Fruit fly (Drosophila melanogaster): ENCODE results near the gene CG8028.

Gene CG8028

dm6 chrX:19323835-19324133 lies 43.6 kb upstream of the CG8028 start (continued):
- TF ChIP-seq H2.0 (GFP tag; IDR thresholded peaks at IDR 0.05) (peak; percentile 68), Bdp1 (GFP tag; optimal IDR thresholded peaks at IDR 0.05) (peak; percentile 47), NfI (GFP tag; optimal IDR thresholded peaks at IDR 0.05) (peak; percentile 83), CG12155 (GFP tag; optimal IDR thresholded peaks at IDR 0.05) (peak; percentile 82), pb (GFP tag; optimal IDR thresholded peaks at IDR 0.05) (no peak), CG12071 (GFP tag; optimal IDR thresholded peaks at IDR 0.05) (peak; percentile 69), Dad (GFP tag; optimal IDR thresholded peaks at IDR 0.05) (peak; percentile 59), Mes4 (GFP tag; optimal IDR thresholded peaks at IDR 0.05) (peak; percentile 44), grn (GFP tag; optimal IDR thresholded peaks at IDR 0.05) (peak; percentile 2), Lhr (GFP tag; optimal IDR thresholded peaks at IDR 0.05) (peak; percentile 28), Sox100B (GFP tag; optimal IDR thresholded peaks at IDR 0.05) (peak; percentile 76), Dek (tag; optimal IDR thresholded peaks at IDR 0.05) (peak; percentile 82), CG8290 (GFP tag; optimal IDR thresholded peaks at IDR 0.05) (peak; percentile 49), CG8290 (tag; optimal IDR thresholded peaks at IDR 0.05) (peak in 1 of 2 experiments; percentile 80), chm (GFP tag; IDR thresholded peaks at IDR 0.05) (0 out of 2 replicates have a peak, but pooled peaks have one; percentile 30), Atf6 (GFP tag; IDR thresholded peaks at IDR 0.05) (peak; percentile 88), sd (tag; optimal IDR thresholded peaks at IDR 0.05) (peak; percentile 63), CG13287 (GFP tag; IDR thresholded peaks at IDR 0.05; ENCODE audit: partially characterized antibody) (no peak), Neu2 (GFP tag; optimal IDR thresholded peaks at IDR 0.05; ENCODE audit: borderline replicate concordance) (no peak), Sry-δ (GFP tag; optimal IDR thresholded peaks at IDR 0.05) (peak; percentile 26), cas (GFP tag; IDR thresholded peaks at IDR 0.05) (peak; percentile 68), CG18764 (GFP tag; optimal IDR thresholded peaks at IDR 0.05) (peak; percentile 39), CG16815 (GFP tag; optimal IDR thresholded peaks at IDR 0.05) (peak; percentile 68), H15 (GFP tag; IDR thresholded peaks at IDR 0.05) (peak; percentile 69), Fer3 (tag; optimal IDR thresholded peaks at IDR 0.05) (peak; percentile 87), Ravus (GFP tag; IDR thresholded peaks at IDR 0.05) (peak; percentile 57), psq (GFP tag; optimal IDR thresholded peaks at IDR 0.05) (peak; percentile 13), insv (GFP tag; optimal IDR thresholded peaks at IDR 0.05) (no peak), CTCF (GFP tag; optimal IDR thresholded peaks at IDR 0.05) (peak; percentile 36), bsh (GFP tag; optimal IDR thresholded peaks at IDR 0.05) (peak; percentile 85 to 87), pfk (GFP tag; optimal IDR thresholded peaks at IDR 0.05) (no peak), CG13296 (GFP tag; optimal IDR thresholded peaks at IDR 0.05) (peak; percentile 63), lbe (GFP tag; optimal IDR thresholded peaks at IDR 0.05) (peak; percentile 55), trem (tag; optimal IDR thresholded peaks at IDR 0.05) (peak; percentile 51), cato (GFP tag; optimal IDR thresholded peaks at IDR 0.05; ENCODE audit: borderline replicate concordance) (no peak), CG3163 (GFP tag; optimal IDR thresholded peaks at IDR 0.05) (no peak), CG12299 (tag; optimal IDR thresholded peaks at IDR 0.05) (peak; percentile 50), Sin3A (optimal IDR thresholded peaks at IDR 0.05) (no peak), CG7987 (GFP tag; optimal IDR thresholded peaks at IDR 0.05) (peak; percentile 38), ranshi (GFP tag; IDR thresholded peaks at IDR 0.05) (peak; percentile 87; the same call in 1 of the 2 replicates), CG1792 (GFP tag; optimal IDR thresholded peaks at IDR 0.05) (peak; percentile 61), CG13894 (tag; optimal IDR thresholded peaks at IDR 0.05) (peak; percentile 83), CG14860 (GFP tag; IDR thresholded peaks at IDR 0.05; ENCODE audit: partially characterized antibody) (no peak), Ptx1 (GFP tag; IDR thresholded peaks at IDR 0.05) (peak; percentile 82), CG11504 (tag; optimal IDR thresholded peaks at IDR 0.05) (peak; percentile 84), CG34376 (GFP tag; optimal IDR thresholded peaks at IDR 0.05) (peak; percentile 70), inv (GFP tag; IDR thresholded peaks at IDR 0.05; ENCODE audit: partially characterized antibody) (no peak), vnd (GFP tag; IDR thresholded peaks at IDR 0.05; ENCODE audit: partially characterized antibody) (no peak), Bgb (GFP tag; IDR thresholded peaks at IDR 0.05; ENCODE audit: partially characterized antibody) (0 out of 2 replicates have a peak, but pooled peaks have one; percentile 3), CG33213 (GFP tag; optimal IDR thresholded peaks at IDR 0.05) (peak; percentile 0), Gsc (GFP tag; IDR thresholded peaks at IDR 0.05) (no peak), PHDP (tag; optimal IDR thresholded peaks at IDR 0.05) (peak; percentile 87)
